Fruit fly (Drosophila melanogaster) whole organism, wandering third instar larva: Measurements from ENCODE around the gene GramD1B.
A peak's percentile ranks its signal among the peaks of the same experiment; 100 is the strongest.

Source experiments
- Abd-B ChIP-seq: fragments of >200 bp; optimal IDR thresholded peaks from 2 replicates; lab custom pipeline; 2017; ENCODE audit warnings: missing biosample characterization, missing genetic modification characterization
- CG32264 ChIP-seq: fragments of 200-800 bp; sonication (Bioruptor generic); optimal IDR thresholded peaks from 2 replicates; lab custom pipeline; 2016; ENCODE audit warnings: missing biosample characterization, missing genetic modification characterization
- CG9705 ChIP-seq: fragments of 200-800 bp; sonication (Bioruptor generic); optimal IDR thresholded peaks from 2 replicates; lab custom pipeline; 2018; ENCODE audit warnings: missing biosample characterization, mild to moderate bottlenecking, missing genetic modification characterization
- CrebA ChIP-seq: fragments of 200-800 bp; sonication (Bioruptor generic); optimal IDR thresholded peaks from 2 replicates; lab custom pipeline; 2016; ENCODE audit warnings: missing biosample characterization, mild to moderate bottlenecking, missing genetic modification characterization, borderline replicate concordance
- Dif ChIP-seq: fragments of 200-275, 200-300 bp; sonication (Bioruptor generic); optimal IDR thresholded peaks from 2 replicates; lab custom pipeline; 2018; ENCODE audit warnings: missing biosample characterization, missing genetic modification characterization; ENCODE audit not compliant: partially characterized antibody
- GATAd ChIP-seq: sonication (Bioruptor generic); optimal IDR thresholded peaks from 2 replicates; lab custom pipeline; 2016; ENCODE audit warnings: missing biosample characterization, missing genetic modification characterization
- Hr83 ChIP-seq: fragments of 200-300 bp; sonication (Bioruptor generic); optimal IDR thresholded peaks from 2 replicates; lab custom pipeline; 2016; ENCODE audit warnings: missing biosample characterization, mild to moderate bottlenecking, missing genetic modification characterization, moderate library complexity; ENCODE audit not compliant: poor library complexity, severe bottlenecking
- Jra ChIP-seq: sonication (Bioruptor generic); optimal IDR thresholded peaks from 2 replicates; lab custom pipeline; 2016; ENCODE audit warnings: missing biosample characterization, missing genetic modification characterization
- N ChIP-seq: fragments of >200 bp; optimal IDR thresholded peaks from 2 replicates; lab custom pipeline; 2018; ENCODE audit warnings: missing biosample characterization, missing external identifiers, missing genetic modification characterization
- OdsH ChIP-seq: fragments of 200-800 bp; sonication (Bioruptor generic); optimal IDR thresholded peaks from 2 replicates; lab custom pipeline; 2016; ENCODE audit warnings: missing biosample characterization, mild to moderate bottlenecking, missing genetic modification characterization
- Rel ChIP-seq, 2 experiments: fragments of 200-800 bp; sonication (Bioruptor generic) in 1 of 2; optimal IDR thresholded peaks; 2 replicates in 1 of 2; 3 replicates in 1 of 2; lab custom pipeline; 2016 to 2019; ENCODE audit warnings: mild to moderate bottlenecking in 2 of 2, missing biosample characterization in 2 of 2, missing genetic modification characterization in 2 of 2, moderate library complexity in 1 of 2
- Sp1 ChIP-seq: fragments of 200-800 bp; sonication (Bioruptor generic); optimal IDR thresholded peaks from 3 replicates; lab custom pipeline; 2019; ENCODE audit warnings: missing biosample characterization, mild to moderate bottlenecking, missing genetic modification characterization, moderate library complexity
- Vsx2 ChIP-seq: fragments of 200-300, 225-300 bp; sonication (Bioruptor generic); optimal IDR thresholded peaks from 2 replicates; lab custom pipeline; 2018; ENCODE audit warnings: missing biosample characterization, missing genetic modification characterization; ENCODE audit not compliant: partially characterized antibody
- br ChIP-seq: fragments of 200-800 bp; sonication (Bioruptor generic); optimal IDR thresholded peaks from 2 replicates; lab custom pipeline; 2016; ENCODE audit warnings: missing biosample characterization, missing genetic modification characterization
- dl ChIP-seq, 2 experiments: fragments of 175-275, 200-275 bp in 1 of 2; fragments of 200-275 bp in 1 of 2; sonication (Bioruptor generic); optimal IDR thresholded peaks; lab custom pipeline; 2018; ENCODE audit warnings: mild to moderate bottlenecking in 2 of 2, missing biosample characterization in 2 of 2, missing genetic modification characterization in 2 of 2, moderate library complexity in 2 of 2; ENCODE audit not compliant: partially characterized antibody in 2 of 2, insufficient read depth in 1 of 2
- dmrt93B ChIP-seq: fragments of 200-800 bp; sonication (Bioruptor generic); optimal IDR thresholded peaks from 2 replicates; lab custom pipeline; 2018; ENCODE audit warnings: missing biosample characterization, mild to moderate bottlenecking, missing genetic modification characterization
- dsf ChIP-seq: sonication (Bioruptor generic); optimal IDR thresholded peaks from 2 replicates; lab custom pipeline; 2016; ENCODE audit warnings: missing biosample characterization, missing genetic modification characterization, borderline replicate concordance
- ey ChIP-seq: fragments of 200-800 bp; sonication (Bioruptor generic); optimal IDR thresholded peaks from 2 replicates; lab custom pipeline; 2016; ENCODE audit warnings: missing biosample characterization, missing genetic modification characterization
- foxo ChIP-seq, 2 experiments: fragments of 200-800 bp; sonication (Bioruptor generic); optimal IDR thresholded peaks; 2 replicates in 1 of 2; 3 replicates in 1 of 2; lab custom pipeline; 2016 to 2017; ENCODE audit warnings: missing biosample characterization in 2 of 2, missing genetic modification characterization in 2 of 2
- fru ChIP-seq: fragments of 200-800 bp; sonication (Bioruptor generic); optimal IDR thresholded peaks from 3 replicates; lab custom pipeline; 2016; ENCODE audit warnings: missing biosample characterization, mild to moderate bottlenecking, missing genetic modification characterization
- jim ChIP-seq: fragments of 175-275, 200-325 bp; sonication (Bioruptor generic); optimal IDR thresholded peaks from 2 replicates; lab custom pipeline; 2016; ENCODE audit warnings: missing biosample characterization, mild to moderate bottlenecking, missing genetic modification characterization
- lola ChIP-seq: fragments of >200 bp; optimal IDR thresholded peaks from 2 replicates; lab custom pipeline; 2017; ENCODE audit warnings: missing biosample characterization, missing genetic modification characterization
- pan ChIP-seq: fragments of >200 bp; optimal IDR thresholded peaks from 2 replicates; lab custom pipeline; 2017
- psq ChIP-seq: fragments of 200-800 bp; sonication (Bioruptor generic); optimal IDR thresholded peaks from 3 replicates; lab custom pipeline; 2017; ENCODE audit warnings: missing biosample characterization, mild to moderate bottlenecking, missing genetic modification characterization, moderate library complexity
- rgr ChIP-seq: fragments of 200-800 bp; sonication (Bioruptor generic); optimal IDR thresholded peaks from 3 replicates; lab custom pipeline; 2016; ENCODE audit warnings: missing biosample characterization, mild to moderate bottlenecking, missing genetic modification characterization
- sage ChIP-seq: fragments of 200-800 bp; sonication (Bioruptor generic); optimal IDR thresholded peaks from 2 replicates; lab custom pipeline; 2016; ENCODE audit warnings: missing biosample characterization, mild to moderate bottlenecking, missing genetic modification characterization
- sv ChIP-seq: fragments of 200-800 bp; sonication (Bioruptor generic); optimal IDR thresholded peaks from 3 replicates; lab custom pipeline; 2016; ENCODE audit warnings: missing biosample characterization, missing genetic modification characterization
- tai ChIP-seq: sonication (Bioruptor generic); optimal IDR thresholded peaks from 2 replicates; lab custom pipeline; 2016; ENCODE audit warnings: missing biosample characterization, missing genetic modification characterization
- usp ChIP-seq: fragments of >200 bp; optimal IDR thresholded peaks from 2 replicates; lab custom pipeline; 2017; ENCODE audit warnings: missing biosample characterization, missing genetic modification characterization
- woc ChIP-seq: sonication (Bioruptor generic); optimal IDR thresholded peaks from 2 replicates; lab custom pipeline; 2016; ENCODE audit warnings: missing biosample characterization, mild to moderate bottlenecking, missing genetic modification characterization

GramD1B gene

dm6 chr2L:3330628-3331027 is 42.5 kb downstream of the GramD1B start, which contains the start of gene CG3285:
TSS of gene CG3285 (plus strand) at chr2L:3330928.
- TF ChIP-seq CG9705 (GFP tag; lab: Kevin White, UChicago): no peak
- no peak for TF ChIP-seq OdsH (GFP tag; lab: Kevin White, UChicago)
- TF ChIP-seq CrebA (GFP tag; lab: Kevin White, UChicago): no peak
- no peak for TF ChIP-seq jim (GFP tag; lab: Kevin White, UChicago)
- TF ChIP-seq dsf: no peak
- TF ChIP-seq Abd-B (GFP tag; lab: Kevin White, UChicago): no peak
- no peak for TF ChIP-seq dmrt93B (GFP tag; lab: Kevin White, UChicago)
- TF ChIP-seq Vsx2 (GFP tag; lab: Kevin White, UChicago): no peak
- TF ChIP-seq Jra: no peak
- no peak for TF ChIP-seq usp (GFP tag; lab: Kevin White, UChicago)
- TF ChIP-seq lola (GFP tag; lab: Kevin White, UChicago): no peak
- no peak for TF ChIP-seq psq (GFP tag; lab: Kevin White, UChicago)
- no peak for TF ChIP-seq foxo (GFP tag; optimal IDR thresholded peaks at IDR 0.05; lab: Kevin White, UChicago)
- TF ChIP-seq woc: no peak
- no peak for TF ChIP-seq sage
- TF ChIP-seq N: no peak

- TF ChIP-seq GATAd (no peak), dl (GFP tag; optimal IDR thresholded peaks at IDR 0.05; lab: Kevin White, UChicago; ENCODE audit: insufficient read depth in 1 of 2, partially characterized antibody in 2 of 2) (no peak), br (GFP tag; lab: Kevin White, UChicago) (no peak), Sp1 (GFP tag; lab: Kevin White, UChicago) (no peak), sv (no peak), foxo (GFP tag; optimal IDR thresholded peaks at IDR 0.05; lab: Kevin White, UChicago) (no peak), fru (GFP tag; lab: Kevin White, UChicago) (no peak), dmrt93B (GFP tag; lab: Kevin White, UChicago) (no peak), CG9705 (GFP tag; lab: Kevin White, UChicago) (no peak), CG32264 (GFP tag; lab: Kevin White, UChicago) (no peak), tai (GFP tag; lab: Kevin White, UChicago) (no peak), ey (GFP tag; lab: Kevin White, UChicago) (no peak), Hr83 (GFP tag; lab: Kevin White, UChicago) (no peak), rgr (GFP tag; lab: Kevin White, UChicago) (no peak), Dif (GFP tag; lab: Kevin White, UChicago) (no peak), Rel (GFP tag; optimal IDR thresholded peaks at IDR 0.05; lab: Kevin White, UChicago) (no peak), Rel (tag; optimal IDR thresholded peaks at IDR 0.05; lab: Kevin White, UChicago) (no peak)
These were observed 45.6 kb downstream of the GramD1B start, which contains the start of gene CG33282 for dm6 chr2L:3327603-3328002. TSS of gene CG33282 (plus strand) at chr2L:3327903.

DNA sequence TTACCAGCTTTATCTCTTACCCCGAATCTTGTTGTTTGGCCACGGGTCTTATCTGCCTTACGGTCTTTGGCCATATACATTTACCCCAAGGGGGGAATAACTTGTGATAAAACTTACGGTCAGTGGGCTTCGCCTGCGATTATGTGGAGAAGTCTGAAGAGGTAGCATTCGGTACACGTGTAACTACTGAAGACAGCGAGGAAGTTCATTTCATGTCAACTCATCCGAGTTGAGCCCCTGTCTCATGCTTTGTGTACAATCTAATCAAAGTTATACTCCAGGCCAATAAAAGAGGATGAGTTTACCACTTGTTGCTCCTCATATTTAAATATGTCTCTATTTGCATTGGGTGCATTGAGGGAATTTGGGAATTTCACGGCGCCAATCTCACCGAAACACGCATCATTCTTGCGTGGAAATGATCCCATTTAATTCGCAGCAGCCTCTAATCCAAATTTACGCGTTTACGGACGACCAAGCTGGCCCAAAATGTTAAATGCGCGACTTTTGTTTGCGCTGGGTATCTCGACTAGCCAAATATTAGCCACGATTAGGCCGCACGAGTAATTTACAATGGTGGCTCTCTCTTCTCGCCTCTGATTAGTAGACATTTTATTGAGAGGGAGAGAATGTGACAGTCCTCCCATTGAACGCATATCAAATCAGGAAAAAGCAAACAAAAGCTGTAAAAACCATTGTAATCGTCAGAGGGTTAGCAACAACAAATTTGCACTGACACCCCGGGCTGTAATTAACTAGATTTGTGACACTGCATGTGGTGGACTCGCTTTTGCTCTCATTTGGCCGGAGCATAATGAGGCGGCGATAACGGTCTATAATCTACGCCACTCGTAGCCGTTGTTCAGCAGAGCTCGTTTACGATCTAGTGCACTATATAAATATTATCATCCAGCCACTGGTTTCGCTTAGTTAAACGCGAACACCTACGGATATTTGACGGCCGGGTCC is 49.6 kb downstream of the GramD1B start, which contains the start of gene CG33281:
CG33281 (plus strand) TSS at position 919 of the 969 bp plus-strand sequence.
- no peak for TF ChIP-seq N

DNA sequence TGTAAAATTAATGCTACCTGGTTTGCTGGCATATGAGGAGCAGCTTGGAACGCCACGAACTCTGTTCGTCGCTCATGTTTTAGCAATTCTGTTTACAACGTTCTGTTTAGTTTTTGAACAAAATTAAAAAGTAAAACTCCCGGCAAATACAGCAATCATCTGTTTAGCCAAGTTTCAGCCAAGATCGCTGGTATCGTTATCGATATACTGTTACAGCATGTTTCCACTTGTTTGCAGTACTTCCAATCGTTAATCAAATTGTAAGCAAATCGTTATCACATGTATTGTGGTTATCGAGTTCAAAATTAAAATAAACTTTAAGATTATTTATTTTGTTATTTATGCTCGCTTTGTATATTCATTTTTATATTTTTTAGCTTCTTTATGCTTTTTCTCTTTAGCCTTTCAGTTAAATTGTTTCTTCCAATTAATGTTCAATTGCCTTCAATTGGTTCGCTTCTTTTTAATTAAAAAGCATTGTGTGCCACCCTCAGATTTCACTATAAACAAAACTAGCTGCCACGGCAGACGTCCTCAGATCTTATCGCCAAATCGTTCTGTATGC is 53.4 kb downstream of the GramD1B start, which contains the start of the genes Fign and CG8837:
Fign (minus strand) TSS at position 142 of the 565 bp plus-strand sequence.
CG8837 (plus strand) TSS at position 515 of the 565 bp plus-strand sequence.
- no peak for TF ChIP-seq Rel (GFP tag; optimal IDR thresholded peaks at IDR 0.05; lab: Kevin White, UChicago)
- TF ChIP-seq Rel (tag; optimal IDR thresholded peaks at IDR 0.05; lab: Kevin White, UChicago): peak; percentile 90
- TF ChIP-seq pan (lab: Kevin White, UChicago): no peak
- TF ChIP-seq psq (GFP tag; lab: Kevin White, UChicago): no peak
- peak; percentile 80 for TF ChIP-seq N
